Worm (Caenorhabditis elegans): Measurements from ENCODE around the gene C23G10.10.

The C23G10.10 gene

DNA sequence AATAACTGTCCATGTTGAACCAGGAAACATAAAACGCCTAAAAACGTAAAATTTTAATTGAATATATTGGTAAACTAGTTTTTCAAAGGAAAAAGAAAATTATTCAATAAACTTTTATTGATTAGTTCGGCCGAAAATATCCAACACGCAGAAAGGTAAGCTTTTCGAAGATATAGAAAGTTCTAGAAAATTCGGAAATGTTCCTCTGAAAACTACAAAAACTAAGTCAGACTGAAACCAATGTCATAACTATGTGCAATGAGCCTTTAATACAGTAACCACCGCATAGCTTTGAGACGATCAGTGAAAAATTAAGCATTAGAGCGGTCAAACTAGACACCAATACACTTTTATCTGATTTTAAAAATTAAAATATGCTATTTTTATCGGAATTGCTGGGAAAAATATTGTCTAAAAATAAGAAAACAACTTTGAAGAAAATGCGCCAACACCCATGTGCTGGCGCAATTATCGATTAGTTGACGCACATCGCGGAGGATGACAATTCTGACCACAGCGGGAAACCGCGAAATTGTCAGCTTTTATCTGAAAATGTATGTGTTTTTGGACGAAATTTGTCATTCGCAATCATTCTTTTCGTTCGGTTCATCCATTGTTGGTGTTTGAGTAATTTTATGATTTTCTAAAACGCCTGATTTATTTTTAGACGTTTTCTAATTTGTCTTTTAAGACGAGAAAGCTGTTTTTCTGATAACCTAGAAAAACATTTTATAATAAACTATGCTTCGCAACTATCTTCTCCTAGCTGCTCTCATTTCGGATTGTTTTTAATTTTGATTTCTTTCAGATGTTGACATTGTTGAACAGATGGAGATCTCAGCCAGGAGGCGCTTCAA is 15.2 kb downstream of the C23G10.10 start, which contains the start of the genes C23G10.7 and rpn-2 (continued):
- TF ChIP-seq ceh-79 (tag; optimal IDR thresholded peaks at IDR 0.05) (no peak), K12H6.12 (tag; optimal IDR thresholded peaks at IDR 0.05) (peak; percentile 28), ztf-22 (GFP tag; optimal IDR thresholded peaks at IDR 0.05) (no peak), lsl-1 (GFP tag; optimal IDR thresholded peaks at IDR 0.05) (peak; percentile 94), akir-1 (GFP tag; optimal IDR thresholded peaks at IDR 0.05) (no peak), let-607 (tag; optimal IDR thresholded peaks at IDR 0.05) (peak in 1 of 2 experiments; percentile 48), xnd-1 (tag; optimal IDR thresholded peaks at IDR 0.05) (peak; percentile 87), C06A6.2 (GFP tag; conservative IDR thresholded peaks at IDR 0.05) (no peak), Y95B8A.8 (GFP tag; IDR thresholded peaks at IDR 0.05) (no peak; the same call in 1 of the 2 replicates), nhr-179 (tag; optimal IDR thresholded peaks at IDR 0.05) (no peak), tbp1 (GFP tag; optimal IDR thresholded peaks at IDR 0.05) (peak; percentile 42), madf-6 (GFP tag; IDR thresholded peaks at IDR 0.05) (peak; percentile 88), hmg-1.2 (GFP tag; IDR thresholded peaks at IDR 0.05) (peak; percentile 42; the same call in 1 of the 2 replicates), nhr-27 (tag; optimal IDR thresholded peaks at IDR 0.05) (no peak), lin-40 (tag; optimal IDR thresholded peaks at IDR 0.05) (peak; percentile 64), pbrm-1 (GFP tag; IDR thresholded peaks at IDR 0.05) (0 out of 2 replicates have a peak, but pooled peaks have one; percentile 46), nfya-2 (GFP tag; IDR thresholded peaks at IDR 0.05) (no peak), mel-28 (tag; optimal IDR thresholded peaks at IDR 0.05; ENCODE audit: borderline replicate concordance) (no peak), cebp-2 (GFP tag; IDR thresholded peaks at IDR 0.05) (no peak), pha-4 (tag; optimal IDR thresholded peaks at IDR 0.05) (no peak), athp-1 (tag; optimal IDR thresholded peaks at IDR 0.05) (peak; percentile 41), lag-1 (GFP tag; IDR thresholded peaks at IDR 0.05) (no peak), ztf-18 (tag; optimal IDR thresholded peaks at IDR 0.05) (peak; percentile 97), egrh-3 (GFP tag; IDR thresholded peaks at IDR 0.05) (no peak), nfyb-1 (GFP tag; IDR thresholded peaks at IDR 0.05) (no peak), sea-2 (GFP tag; IDR thresholded peaks at IDR 0.05) (no peak), dpff-1 (tag; optimal IDR thresholded peaks at IDR 0.05) (no peak), snpc-1.1 (tag; optimal IDR thresholded peaks at IDR 0.05; ENCODE audit: insufficient read depth) (peak; percentile 51), nhr-90 (tag; optimal IDR thresholded peaks at IDR 0.05) (no peak), hsf-1 (GFP tag; IDR thresholded peaks at IDR 0.05) (peak; percentile 98), egl-44 (GFP tag; IDR thresholded peaks at IDR 0.05) (no peak), chd-7 (tag; optimal IDR thresholded peaks at IDR 0.05) (no peak), F33H1.4 (GFP tag; IDR thresholded peaks at IDR 0.05) (peak; percentile 75), zfh-2 (GFP tag; conservative IDR thresholded peaks at IDR 0.05) (no peak), F55B11.4 (tag; optimal IDR thresholded peaks at IDR 0.05; ENCODE audit: borderline replicate concordance, insufficient read depth) (no peak), hlh-26 (GFP tag; conservative IDR thresholded peaks at IDR 0.05) (no peak), ekl-4 (GFP tag; IDR thresholded peaks at IDR 0.05) (peak; percentile 29; the same call in 1 of the 2 replicates), B0336.3 (GFP tag; IDR thresholded peaks at IDR 0.05) (peak; percentile 83; the same call in 1 of the 2 replicates), sptf-2 (GFP tag; optimal IDR thresholded peaks at IDR 0.05) (no peak), dpl-1 (GFP tag; optimal IDR thresholded peaks at IDR 0.05) (peak; percentile 62), rpc-1 (optimal IDR thresholded peaks at IDR 0.05) (peak; percentile 30), rpc-1 (tag; optimal IDR thresholded peaks at IDR 0.05) (no peak), lsy-27 (tag; optimal IDR thresholded peaks at IDR 0.05; ENCODE audit: borderline replicate concordance, insufficient read depth) (no peak), atf-7 (tag; optimal IDR thresholded peaks at IDR 0.05) (no peak), tlf-1 (GFP tag; optimal IDR thresholded peaks at IDR 0.05) (peak; percentile 87), bed-1 (GFP tag; IDR thresholded peaks at IDR 0.05) (no peak), dox-1 (GFP tag; IDR thresholded peaks at IDR 0.05) (peak; percentile 89)
